Worm (Caenorhabditis elegans) whole organism, L4 larva: Measurements from ENCODE around the gene F58A6.1.

Experiments
- Y5F2A.4 ChIP-seq: fragments of 200-800 bp; sonication (Bioruptor generic); optimal IDR thresholded peaks from 2 replicates; lab custom pipeline; 2018; ENCODE audit warnings: mild to moderate bottlenecking, missing genetic modification characterization, missing compliant biosample characterization
- ceh-44 ChIP-seq: fragments of 200-800 bp; sonication (Bioruptor generic); IDR thresholded peaks from 2 replicates; pipeline ENCODE4 v1.3.6; 2022; ENCODE audit warnings: missing genetic modification reagents, missing genetic modification characterization, missing compliant biosample characterization
- lir-3 ChIP-seq: sonication (generic microtip); optimal IDR thresholded peaks from 2 replicates; lab custom pipeline; 2016; ENCODE audit warnings: mild to moderate bottlenecking, missing genetic modification characterization, missing compliant biosample characterization
- set-16 ChIP-seq: fragments of 200-800 bp; sonication (Bioruptor generic); IDR thresholded peaks from 2 replicates; pipeline ENCODE4 v1.3.6; 2022; ENCODE audit warnings: missing genetic modification reagents, missing genetic modification characterization, missing compliant biosample characterization

F58A6.1 gene

DNA sequence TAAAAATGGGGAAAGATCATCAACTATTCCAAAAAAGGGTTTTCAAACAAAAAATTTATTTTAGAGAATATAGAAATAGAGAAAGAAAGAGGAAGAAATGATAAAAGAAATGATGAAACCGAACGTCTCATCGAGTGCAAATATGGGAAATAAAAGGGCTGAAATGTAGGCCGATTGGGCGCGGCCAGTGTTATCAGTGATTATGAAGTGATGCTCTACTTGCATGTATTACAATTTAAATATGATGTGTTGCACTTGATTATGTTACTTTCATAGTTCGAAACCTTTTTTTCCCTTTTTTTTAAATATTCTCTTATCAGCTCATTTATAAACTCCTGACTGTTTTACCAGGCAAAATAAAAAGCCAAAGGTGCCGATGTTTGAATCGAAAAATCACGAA is 49.0 kb downstream of the F58A6.1 start (continued):
- TF ChIP-seq lir-3 (no peak), ceh-44 (GFP tag; lab: Robert Waterston, UW) (no peak), set-16 (GFP tag; lab: Robert Waterston, UW) (no peak), Y5F2A.4 (GFP tag; lab: Kevin White, UChicago) (no peak)
